Worm (Caenorhabditis elegans) whole organism, L1 larva: ENCODE measurements around the gene R07C12.3.

Experiments used
- lin-39 ChIP-seq: fragments of 150-350 bp; optimal IDR thresholded peaks from 2 replicates; lab custom pipeline; 2014; ENCODE audit warnings: missing biosample characterization, missing genetic modification reagents, missing genetic modification characterization
- snpc-4 ChIP-seq: fragments of 150-350 bp; optimal IDR thresholded peaks from 2 replicates; lab custom pipeline; 2014; ENCODE audit warnings: missing biosample characterization, missing genetic modification characterization
- unc-62 ChIP-seq: fragments of 150-350 bp; optimal IDR thresholded peaks from 2 replicates; lab custom pipeline; 2014; ENCODE audit warnings: missing biosample characterization, missing genetic modification reagents, missing genetic modification characterization
- unc-86 ChIP-seq: sonication (generic microtip); optimal IDR thresholded peaks from 2 replicates; lab custom pipeline; 2016; ENCODE audit warnings: missing genetic modification characterization, missing compliant biosample characterization

DNA sequence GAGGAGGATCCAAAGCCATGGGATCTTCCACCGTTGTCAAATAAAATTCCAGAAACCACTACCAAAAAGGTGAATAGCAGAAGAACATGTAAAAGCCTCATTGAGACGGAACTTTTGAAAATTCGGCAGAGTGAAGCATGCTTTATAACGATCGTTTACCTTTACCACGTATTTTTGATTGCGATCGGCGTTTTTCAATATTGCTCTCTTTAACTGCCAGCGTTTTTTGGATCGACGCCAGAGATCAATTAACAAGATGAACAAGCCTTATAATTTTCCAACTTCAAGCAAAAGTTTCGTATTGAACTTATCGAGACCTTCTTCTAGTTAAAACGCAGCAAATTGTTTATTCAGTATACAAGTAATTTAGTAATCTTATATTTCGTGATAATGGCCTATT, 5.9 kb upstream of the R07C12.3 start, which contains the start of gene F49F1.10:
- TF ChIP-seq unc-62 (GFP tag; lab: Kevin White, UChicago) (no peak), lin-39 (no peak), unc-86 (no peak), snpc-4 (tag; lab: Kevin White, UChicago) (no peak)
